Worm (Caenorhabditis elegans) whole organism, L2 larva: Measurements from ENCODE around the gene ppat-1.
A peak's percentile ranks its signal among the peaks of the same experiment; 100 is the strongest.

Experiments used
- C34F6.9 ChIP-seq: fragments of 150-350 bp; optimal IDR thresholded peaks from 2 replicates; lab custom pipeline; 2014; ENCODE audit warnings: missing biosample characterization, missing genetic modification characterization
- F13H6.1 ChIP-seq: sonication (generic microtip); optimal IDR thresholded peaks from 2 replicates; lab custom pipeline; 2016; ENCODE audit warnings: missing genetic modification characterization, missing compliant biosample characterization
- R02D3.7 ChIP-seq: fragments of 150-350 bp; optimal IDR thresholded peaks from 2 replicates; lab custom pipeline; 2014; ENCODE audit warnings: missing biosample characterization, missing genetic modification characterization
- Y55F3AM.14 ChIP-seq: fragments of 200-800 bp; sonication (Bioruptor generic); optimal IDR thresholded peaks from 2 replicates; lab custom pipeline; 2018; ENCODE audit warnings: mild to moderate bottlenecking, missing genetic modification characterization, missing compliant biosample characterization
- ZK546.5 ChIP-seq: sonication (generic microtip); optimal IDR thresholded peaks from 2 replicates; lab custom pipeline; 2017; ENCODE audit warnings: missing biosample characterization, missing genetic modification characterization
- ceh-16 ChIP-seq: fragments of 150-350 bp; optimal IDR thresholded peaks from 2 replicates; lab custom pipeline; 2014; ENCODE audit warnings: missing biosample characterization, missing genetic modification characterization
- ceh-82 ChIP-seq: fragments of 150-350 bp; optimal IDR thresholded peaks from 2 replicates; lab custom pipeline; 2014; ENCODE audit warnings: missing biosample characterization, missing genetic modification characterization
- crh-2 ChIP-seq: sonication (generic microtip); optimal IDR thresholded peaks from 2 replicates; lab custom pipeline; 2017; ENCODE audit warnings: missing biosample characterization, missing genetic modification characterization
- dmd-4 ChIP-seq: sonication (generic microtip); optimal IDR thresholded peaks from 2 replicates; lab custom pipeline; 2017; ENCODE audit warnings: missing biosample characterization, missing genetic modification characterization
- elt-1 ChIP-seq: fragments of 150-350 bp; optimal IDR thresholded peaks from 2 replicates; lab custom pipeline; 2014; ENCODE audit warnings: missing biosample characterization, missing genetic modification characterization
- elt-3 ChIP-seq: sonication (generic microtip); optimal IDR thresholded peaks from 2 replicates; lab custom pipeline; 2017; ENCODE audit warnings: missing biosample characterization, missing genetic modification characterization
- fos-1 ChIP-seq: fragments of 150-350 bp; optimal IDR thresholded peaks from 2 replicates; lab custom pipeline; 2014; ENCODE audit warnings: missing biosample characterization, missing genetic modification characterization
- gmeb-1 ChIP-seq: fragments of 150-350 bp; optimal IDR thresholded peaks from 2 replicates; lab custom pipeline; 2014; ENCODE audit warnings: missing biosample characterization, missing genetic modification characterization
- lin-11 ChIP-seq: fragments of 150-350 bp; sonication (generic microtip); optimal IDR thresholded peaks from 2 replicates; lab custom pipeline; 2014; ENCODE audit warnings: missing biosample characterization, missing genetic modification characterization, inconsistent platforms, mixed read lengths
- lin-13 ChIP-seq: fragments of 150-350 bp; optimal IDR thresholded peaks from 2 replicates; lab custom pipeline; 2014; ENCODE audit warnings: missing biosample characterization, missing genetic modification reagents, missing genetic modification characterization
- lin-39 ChIP-seq: fragments of 150-350 bp; optimal IDR thresholded peaks from 2 replicates; lab custom pipeline; 2014; ENCODE audit warnings: missing biosample characterization, missing genetic modification reagents, missing genetic modification characterization
- lsy-2 ChIP-seq, 2 experiments: fragments of 150-350 bp in 1 of 2; sonication (generic microtip) in 1 of 2; optimal IDR thresholded peaks; 2 replicates each; lab custom pipeline; 2014 to 2017; ENCODE audit warnings: missing biosample characterization in 2 of 2, missing genetic modification characterization in 2 of 2
- mbf-1 ChIP-seq: sonication (generic microtip); optimal IDR thresholded peaks from 2 replicates; lab custom pipeline; 2017; ENCODE audit warnings: missing biosample characterization, missing genetic modification characterization
- mdl-1 ChIP-seq, 2 experiments: fragments of 150-350 bp in 1 of 2; sonication (generic microtip) in 1 of 2; optimal IDR thresholded peaks; 2 replicates each; lab custom pipeline; 2017; ENCODE audit warnings: missing biosample characterization in 2 of 2, missing genetic modification characterization in 2 of 2
- nhr-10 ChIP-seq: sonication (generic microtip); optimal IDR thresholded peaks from 2 replicates; lab custom pipeline; 2017; ENCODE audit warnings: missing biosample characterization, missing genetic modification characterization
- nhr-11 ChIP-seq: fragments of 150-350 bp; optimal IDR thresholded peaks from 2 replicates; lab custom pipeline; 2014; ENCODE audit warnings: missing biosample characterization, missing genetic modification characterization
- nhr-12 ChIP-seq: fragments of 150-350 bp; optimal IDR thresholded peaks from 2 replicates; lab custom pipeline; 2014; ENCODE audit warnings: missing biosample characterization, missing genetic modification characterization
- nhr-129 ChIP-seq: fragments of 150-350 bp; optimal IDR thresholded peaks from 2 replicates; lab custom pipeline; 2014; ENCODE audit warnings: missing biosample characterization, missing genetic modification characterization
- nhr-21 ChIP-seq: fragments of 150-350 bp; optimal IDR thresholded peaks from 2 replicates; lab custom pipeline; 2014; ENCODE audit warnings: missing biosample characterization, missing genetic modification characterization
- nhr-23 ChIP-seq: fragments of 150-350 bp; optimal IDR thresholded peaks from 2 replicates; lab custom pipeline; 2014; ENCODE audit warnings: missing biosample characterization, missing genetic modification reagents, missing genetic modification characterization
- nhr-237 ChIP-seq: fragments of 150-350 bp; optimal IDR thresholded peaks from 2 replicates; lab custom pipeline; 2014; ENCODE audit warnings: missing biosample characterization, missing genetic modification characterization
- nhr-25 ChIP-seq: fragments of 150-350 bp; sonication (generic microtip); optimal IDR thresholded peaks from 3 replicates; lab custom pipeline; 2014; ENCODE audit warnings: missing biosample characterization, missing genetic modification characterization
- nhr-6 ChIP-seq: fragments of 150-350 bp; optimal IDR thresholded peaks from 2 replicates; lab custom pipeline; 2014; ENCODE audit warnings: missing biosample characterization, missing genetic modification characterization
- nhr-77 ChIP-seq: fragments of 150-350 bp; optimal IDR thresholded peaks from 2 replicates; lab custom pipeline; 2014; ENCODE audit warnings: missing biosample characterization, missing genetic modification characterization
- sem-4 ChIP-seq: fragments of 150-350 bp; optimal IDR thresholded peaks from 2 replicates; lab custom pipeline; 2014; ENCODE audit warnings: missing biosample characterization, missing genetic modification reagents, missing genetic modification characterization
- skn-1 ChIP-seq: sonication (generic microtip); optimal IDR thresholded peaks from 2 replicates; lab custom pipeline; 2017; ENCODE audit warnings: missing biosample characterization, missing genetic modification characterization
- snpc-4 ChIP-seq: fragments of 150-350 bp; optimal IDR thresholded peaks from 2 replicates; lab custom pipeline; 2014; ENCODE audit warnings: missing biosample characterization, missing genetic modification characterization
- unc-39 ChIP-seq: fragments of 150-350 bp; optimal IDR thresholded peaks from 2 replicates; lab custom pipeline; 2014; ENCODE audit warnings: missing biosample characterization, missing genetic modification characterization
- unc-55 ChIP-seq: fragments of 150-350 bp; sonication (generic microtip); optimal IDR thresholded peaks from 3 replicates; lab custom pipeline; 2014; ENCODE audit warnings: missing biosample characterization, missing genetic modification reagents, missing genetic modification characterization
- ztf-4 ChIP-seq: fragments of 150-350 bp; optimal IDR thresholded peaks from 2 replicates; lab custom pipeline; 2014; ENCODE audit warnings: missing biosample characterization, missing genetic modification characterization

The ppat-1 gene

DNA sequence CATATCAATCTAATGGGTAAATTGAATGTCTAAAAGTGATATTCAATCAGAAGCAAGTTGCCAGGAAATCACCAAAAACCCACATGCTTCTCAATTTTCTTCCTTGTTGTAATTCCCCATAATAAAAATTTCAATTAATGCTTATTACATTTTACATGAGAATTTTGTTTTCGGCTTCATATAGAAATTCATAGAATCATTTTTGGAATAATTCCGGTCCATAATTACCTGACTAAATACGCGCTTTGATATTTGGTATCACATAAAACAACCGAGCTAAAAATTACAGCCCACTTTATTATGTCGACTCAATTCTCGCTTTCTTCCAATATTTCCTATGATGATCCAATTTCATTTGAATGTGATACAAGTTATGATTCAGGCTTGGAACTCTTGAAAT is 17.1 kb upstream of the ppat-1 start, which contains the start of gene srg-13:
Gene srg-13 (plus strand): TSS at position 301 of the 400 bp plus-strand sequence.
- no peak for TF ChIP-seq F13H6.1

DNA sequence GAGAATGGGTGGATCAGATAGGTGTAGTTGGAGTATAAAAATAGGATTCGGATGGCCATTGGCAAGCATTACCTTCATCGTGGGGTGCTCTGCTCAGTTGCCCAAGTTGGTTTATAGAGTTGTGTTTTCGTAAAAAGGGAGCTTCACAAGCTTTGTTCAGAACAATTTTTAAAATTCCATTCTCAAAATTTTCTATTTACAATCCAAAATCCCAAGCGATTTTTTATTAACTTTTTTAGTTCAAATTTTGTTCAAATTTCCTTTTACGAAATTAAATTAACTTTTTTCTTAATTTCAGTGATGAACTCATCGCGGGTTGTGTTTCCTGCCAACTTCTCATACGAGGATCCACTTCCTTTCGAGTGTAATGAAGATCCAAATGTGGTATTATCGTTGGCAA is 11.6 kb upstream of the ppat-1 start, which contains the start of gene srg-10:
Gene srg-10 (plus strand): TSS at position 301 of the 400 bp plus-strand sequence.
- TF ChIP-seq R02D3.7 (tag; lab: Kevin White, UChicago), result no peak
- no peak for TF ChIP-seq nhr-11
- no peak for TF ChIP-seq ZK546.5 (tag; lab: Kevin White, UChicago)
- no peak for TF ChIP-seq lin-13 (GFP tag; lab: Kevin White, UChicago)
- TF ChIP-seq ceh-82, result no peak
- TF ChIP-seq nhr-10 (tag; lab: Kevin White, UChicago), result no peak
- no peak for TF ChIP-seq lin-39 (tag; lab: Kevin White, UChicago)
- no peak for TF ChIP-seq nhr-6 (tag; lab: Kevin White, UChicago)
- TF ChIP-seq mbf-1 (tag; lab: Kevin White, UChicago), result no peak
- TF ChIP-seq nhr-25 (tag; lab: Kevin White, UChicago), result no peak
- no peak for TF ChIP-seq crh-2 (tag; lab: Kevin White, UChicago)
- no peak for TF ChIP-seq nhr-77
- TF ChIP-seq mdl-1 (tag; optimal IDR thresholded peaks at IDR 0.05; lab: Kevin White, UChicago), result no peak
- TF ChIP-seq nhr-129 (tag; lab: Kevin White, UChicago), result no peak
- TF ChIP-seq nhr-12 (tag; lab: Kevin White, UChicago), result no peak
- no peak for TF ChIP-seq lsy-2 (tag; optimal IDR thresholded peaks at IDR 0.05; lab: Kevin White, UChicago)
- TF ChIP-seq Y55F3AM.14 (GFP tag; lab: Kevin White, UChicago), result no peak
- no peak for TF ChIP-seq skn-1
- TF ChIP-seq sem-4 (tag; lab: Kevin White, UChicago), result no peak
- TF ChIP-seq, all 48 proteins: peak for 0

DNA sequence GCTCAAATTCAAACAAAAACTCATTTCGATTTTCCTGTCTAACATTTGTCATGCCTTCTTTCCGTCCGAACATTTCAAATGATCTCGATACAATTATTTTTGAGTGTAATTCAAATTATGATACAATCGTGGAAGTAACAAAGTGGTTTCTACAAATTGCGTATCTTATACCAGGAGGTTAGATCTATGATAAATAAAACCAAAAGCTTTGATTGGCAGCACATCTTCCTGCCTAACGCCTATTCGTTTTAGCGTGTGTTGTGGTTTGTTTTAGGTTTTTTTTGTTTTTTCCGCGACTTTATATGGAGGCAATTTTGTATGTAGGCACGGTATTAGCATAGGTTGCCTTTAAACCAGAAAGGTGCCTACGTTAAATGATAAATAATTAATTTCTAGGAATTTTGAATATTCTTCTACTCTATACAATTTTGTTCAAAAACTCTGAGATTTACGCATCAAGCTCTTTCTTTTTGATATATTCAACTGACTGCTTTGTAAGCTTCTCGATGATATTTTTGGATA is 9.1 kb upstream of the ppat-1 start, which contains the start of gene srg-11:
Gene srg-11 (plus strand): TSS at position 51 of the 522 bp plus-strand sequence.
- TF ChIP-seq sem-4 (tag; lab: Kevin White, UChicago), result no peak
- no peak for TF ChIP-seq elt-3 (tag; lab: Kevin White, UChicago)
- no peak for TF ChIP-seq mbf-1 (tag; lab: Kevin White, UChicago)
- TF ChIP-seq mdl-1 (tag; optimal IDR thresholded peaks at IDR 0.05; lab: Kevin White, UChicago), result no peak
- TF ChIP-seq nhr-21, result no peak
- no peak for TF ChIP-seq unc-39 (tag; lab: Kevin White, UChicago)
- no peak for TF ChIP-seq dmd-4 (tag; lab: Kevin White, UChicago)

- no peak for TF ChIP-seq nhr-77
- TF ChIP-seq snpc-4, result no peak
- TF ChIP-seq F13H6.1, result peak; percentile 39
- peak in 1 of 2 experiments; percentile 56 for TF ChIP-seq lsy-2 (tag; optimal IDR thresholded peaks at IDR 0.05; lab: Kevin White, UChicago)
- peak; percentile 46 for TF ChIP-seq C34F6.9
- TF ChIP-seq nhr-129 (tag; lab: Kevin White, UChicago), result peak; percentile 51
These were observed 1.9 kb upstream of the ppat-1 start for ce11 chrIII:4687134-4687533.

DNA sequence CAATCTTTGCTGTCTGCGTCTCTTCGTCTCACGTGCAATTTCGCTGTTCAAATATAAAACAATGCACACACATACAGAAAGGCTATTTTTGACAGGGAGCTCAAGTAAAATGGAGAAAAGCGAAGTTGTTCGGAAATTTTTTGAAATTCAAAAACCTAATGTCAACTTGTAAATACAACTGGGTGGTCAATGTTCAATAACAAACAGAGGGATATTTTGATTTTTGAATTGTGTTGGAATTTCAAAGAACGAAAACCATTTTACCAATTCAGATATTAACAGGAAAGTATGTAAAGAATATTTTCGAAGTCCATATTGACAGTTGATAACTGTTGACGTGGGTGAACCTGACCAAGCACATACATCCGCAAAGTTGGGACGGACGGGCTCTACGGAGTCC is 724 bp upstream of the ppat-1 start, which contains the start of gene tag-243:
Gene tag-243 (minus strand): TSS at position 101 of the 400 bp plus-strand sequence.
- TF ChIP-seq gmeb-1 (no peak), mbf-1 (tag; lab: Kevin White, UChicago) (no peak), nhr-11 (no peak), nhr-10 (tag; lab: Kevin White, UChicago) (no peak), unc-39 (tag; lab: Kevin White, UChicago) (no peak), elt-1 (tag; lab: Kevin White, UChicago) (no peak), nhr-23 (no peak), fos-1 (no peak), ZK546.5 (tag; lab: Kevin White, UChicago) (no peak), ztf-4 (tag; lab: Kevin White, UChicago) (no peak), lin-39 (tag; lab: Kevin White, UChicago) (no peak), nhr-25 (tag; lab: Kevin White, UChicago) (no peak), nhr-237 (tag; lab: Kevin White, UChicago) (no peak), lsy-2 (tag; optimal IDR thresholded peaks at IDR 0.05; lab: Kevin White, UChicago) (no peak), unc-55 (GFP tag; lab: Kevin White, UChicago) (no peak), ceh-16 (no peak), lin-11 (tag; lab: Kevin White, UChicago) (no peak)
